Worm (Caenorhabditis elegans) whole organism, L1 larva: ENCODE results near the gene fmo-3.
A peak's percentile ranks its signal among the peaks of the same experiment; 100 is the strongest.

ENCODE experiments used
- C04F5.9 ChIP-seq: sonication (generic microtip); optimal IDR thresholded peaks from 2 replicates; lab custom pipeline; 2016; ENCODE audit warnings: missing genetic modification characterization, missing compliant biosample characterization
- F16B12.6 ChIP-seq: fragments of 150-350 bp; optimal IDR thresholded peaks from 2 replicates; lab custom pipeline; 2014; ENCODE audit warnings: missing biosample characterization, missing genetic modification characterization
- Y116A8C.19 ChIP-seq: sonication (generic microtip); optimal IDR thresholded peaks from 2 replicates; lab custom pipeline; 2016; ENCODE audit warnings: missing compliant biosample characterization, missing genetic modification characterization, borderline replicate concordance
- aha-1 ChIP-seq: fragments of 150-350 bp; optimal IDR thresholded peaks from 2 replicates; lab custom pipeline; 2014; ENCODE audit warnings: missing biosample characterization, missing genetic modification characterization
- aly-2 ChIP-seq: fragments of 150-350 bp; optimal IDR thresholded peaks from 2 replicates; lab custom pipeline; 2014; ENCODE audit warnings: missing biosample characterization, missing genetic modification characterization
- blmp-1 ChIP-seq: fragments of 150-350 bp; optimal IDR thresholded peaks from 2 replicates; lab custom pipeline; 2014; ENCODE audit warnings: missing biosample characterization, missing genetic modification characterization
- ceh-8 ChIP-seq: fragments of 200-800 bp; sonication (Bioruptor generic); optimal IDR thresholded peaks from 2 replicates; lab custom pipeline; 2018; ENCODE audit warnings: mild to moderate bottlenecking, missing genetic modification characterization, moderate library complexity, missing compliant biosample characterization
- ceh-88 ChIP-seq: fragments of 200-800 bp; sonication (Bioruptor generic); IDR thresholded peaks from 2 replicates; pipeline ENCODE4 v1.3.6; 2022; ENCODE audit warnings: missing genetic modification characterization, missing compliant biosample characterization
- efl-1 ChIP-seq, 4 experiments: fragments of 150-350 bp; optimal IDR thresholded peaks in 3 of 4; peaks in 1 of 4; 1 replicate in 1 of 4; 2 replicates in 3 of 4; lab custom pipeline; 2014; ENCODE audit warnings: missing biosample characterization in 2 of 4, missing genetic modification characterization in 2 of 4, missing genetic modification reagents in 2 of 4
- egl-27 ChIP-seq, 2 experiments: fragments of 150-350 bp in 1 of 2; sonication (generic microtip); optimal IDR thresholded peaks; 3 replicates each; lab custom pipeline; 2017 to 2018; ENCODE audit warnings: missing biosample characterization in 2 of 2, missing genetic modification characterization in 2 of 2, missing genetic modification reagents in 2 of 2
- elt-3 ChIP-seq, 6 experiments: fragments of 150-350 bp in 1 of 6; sonication (generic microtip); optimal IDR thresholded peaks; 2 replicates each; lab custom pipeline; 2017 to 2018; ENCODE audit warnings: missing biosample characterization in 6 of 6, missing genetic modification characterization in 6 of 6, inconsistent platforms in 1 of 6
- ets-5 ChIP-seq: fragments of 200-800 bp; sonication (Bioruptor generic); IDR thresholded peaks from 2 replicates; pipeline ENCODE4 v1.3.6; 2022; ENCODE audit warnings: missing genetic modification characterization, missing compliant biosample characterization
- fkh-4 ChIP-seq: sonication (generic microtip); optimal IDR thresholded peaks from 2 replicates; lab custom pipeline; 2016; ENCODE audit warnings: missing compliant biosample characterization, missing genetic modification characterization, borderline replicate concordance
- grh-1 ChIP-seq: fragments of 200-800 bp; sonication (Bioruptor generic); IDR thresholded peaks from 2 replicates; pipeline ENCODE4 v1.3.6; 2022; ENCODE audit warnings: missing genetic modification reagents, missing genetic modification characterization, missing compliant biosample characterization
- hlh-4 ChIP-seq: sonication (generic microtip); optimal IDR thresholded peaks from 2 replicates; lab custom pipeline; 2016; ENCODE audit warnings: mild to moderate bottlenecking, missing genetic modification characterization, missing compliant biosample characterization
- hpl-2 ChIP-seq: fragments of 150-350 bp; optimal IDR thresholded peaks from 2 replicates; lab custom pipeline; 2014; ENCODE audit warnings: missing biosample characterization, missing genetic modification reagents, missing genetic modification characterization
- isw-1 ChIP-seq: fragments of 200-800 bp; sonication (Bioruptor generic); IDR thresholded peaks from 2 replicates; pipeline ENCODE4 v1.3.6; 2022; ENCODE audit warnings: missing genetic modification characterization, missing compliant biosample characterization
- jun-1 ChIP-seq: fragments of 150-350 bp; optimal IDR thresholded peaks from 2 replicates; lab custom pipeline; 2014; ENCODE audit warnings: missing biosample characterization, missing genetic modification reagents, missing genetic modification characterization
- lin-14 ChIP-seq: fragments of 200-800 bp; sonication (Bioruptor generic); optimal IDR thresholded peaks from 2 replicates; lab custom pipeline; 2018; ENCODE audit warnings: mild to moderate bottlenecking, missing genetic modification characterization, moderate library complexity, missing compliant biosample characterization
- lin-35 ChIP-seq, 2 experiments: fragments of 150-350 bp; optimal IDR thresholded peaks; 2 replicates each; lab custom pipeline; 2014; ENCODE audit warnings: missing biosample characterization in 2 of 2, missing genetic modification characterization in 2 of 2, missing genetic modification reagents in 2 of 2
- lin-39 ChIP-seq: fragments of 150-350 bp; optimal IDR thresholded peaks from 2 replicates; lab custom pipeline; 2014; ENCODE audit warnings: missing biosample characterization, missing genetic modification reagents, missing genetic modification characterization
- lir-3 ChIP-seq: sonication (generic microtip); optimal IDR thresholded peaks from 2 replicates; lab custom pipeline; 2016; ENCODE audit warnings: mild to moderate bottlenecking, missing genetic modification characterization, moderate library complexity, missing compliant biosample characterization; ENCODE audit not compliant: poor library complexity
- mef-2 ChIP-seq: fragments of 150-350 bp; optimal IDR thresholded peaks from 2 replicates; lab custom pipeline; 2014; ENCODE audit warnings: missing biosample characterization, missing genetic modification characterization
- nhr-11 ChIP-seq: fragments of 150-350 bp; optimal IDR thresholded peaks from 2 replicates; lab custom pipeline; 2014; ENCODE audit warnings: missing biosample characterization, missing genetic modification characterization
- nhr-19 ChIP-seq: fragments of 200-800 bp; sonication (Bioruptor generic); conservative IDR thresholded peaks from 2 replicates; pipeline ENCODE4 v1.3.6; 2022; ENCODE audit warnings: missing genetic modification characterization, missing compliant biosample characterization
- nhr-20 ChIP-seq: sonication (generic microtip); optimal IDR thresholded peaks from 2 replicates; lab custom pipeline; 2016; ENCODE audit warnings: mild to moderate bottlenecking, missing genetic modification characterization, missing compliant biosample characterization
- nhr-237 ChIP-seq: fragments of 150-350 bp; optimal IDR thresholded peaks from 2 replicates; lab custom pipeline; 2014; ENCODE audit warnings: missing biosample characterization, missing genetic modification characterization
- nhr-76 ChIP-seq: sonication (generic microtip); optimal IDR thresholded peaks from 2 replicates; lab custom pipeline; 2017; ENCODE audit warnings: missing biosample characterization, missing genetic modification characterization
- nhr-85 ChIP-seq: sonication (generic microtip); peaks from one replicate; lab custom pipeline; 2016; ENCODE audit warnings: missing genetic modification characterization, inconsistent platforms, missing compliant biosample characterization
- pqm-1 ChIP-seq: sonication (generic microtip); optimal IDR thresholded peaks from 3 replicates; lab custom pipeline; 2017; ENCODE audit warnings: missing biosample characterization, missing genetic modification characterization
- rnt-1 ChIP-seq: sonication (generic microtip); optimal IDR thresholded peaks from 2 replicates; lab custom pipeline; 2016; ENCODE audit warnings: mild to moderate bottlenecking, missing genetic modification characterization, moderate library complexity, missing compliant biosample characterization
- skn-1 ChIP-seq: fragments of 150-350 bp; optimal IDR thresholded peaks from 2 replicates; lab custom pipeline; 2014; ENCODE audit warnings: missing biosample characterization, missing genetic modification characterization
- snpc-4 ChIP-seq: fragments of 150-350 bp; optimal IDR thresholded peaks from 2 replicates; lab custom pipeline; 2014; ENCODE audit warnings: missing biosample characterization, missing genetic modification characterization
- snu-23 ChIP-seq: sonication (generic microtip); optimal IDR thresholded peaks from 2 replicates; lab custom pipeline; 2016; ENCODE audit warnings: missing genetic modification characterization, missing compliant biosample characterization
- sup-37 ChIP-seq: fragments of 200-800 bp; sonication (Bioruptor generic); optimal IDR thresholded peaks from 2 replicates; lab custom pipeline; 2018; ENCODE audit warnings: mild to moderate bottlenecking, missing genetic modification characterization, missing compliant biosample characterization
- tbx-2 ChIP-seq: sonication (generic microtip); optimal IDR thresholded peaks from 2 replicates; lab custom pipeline; 2016; ENCODE audit warnings: missing genetic modification characterization, missing compliant biosample characterization
- tlp-1 ChIP-seq: fragments of 150-350 bp; optimal IDR thresholded peaks from 2 replicates; lab custom pipeline; 2014; ENCODE audit warnings: missing biosample characterization, missing genetic modification characterization
- unc-130 ChIP-seq: fragments of 150-350 bp; optimal IDR thresholded peaks from 2 replicates; lab custom pipeline; 2017; ENCODE audit warnings: missing biosample characterization, missing genetic modification characterization, inconsistent platforms
- unc-30 ChIP-seq: sonication (generic microtip); optimal IDR thresholded peaks from 2 replicates; lab custom pipeline; 2017; ENCODE audit warnings: missing biosample characterization, missing genetic modification characterization
- unc-62 ChIP-seq: fragments of 150-350 bp; optimal IDR thresholded peaks from 2 replicates; lab custom pipeline; 2014; ENCODE audit warnings: missing biosample characterization, missing genetic modification reagents, missing genetic modification characterization
- unc-86 ChIP-seq: sonication (generic microtip); optimal IDR thresholded peaks from 2 replicates; lab custom pipeline; 2016; ENCODE audit warnings: missing genetic modification characterization, missing compliant biosample characterization
- vab-15 ChIP-seq: sonication (generic microtip); optimal IDR thresholded peaks from 2 replicates; lab custom pipeline; 2017; ENCODE audit warnings: missing genotype, mild to moderate bottlenecking, missing genetic modification characterization, missing compliant biosample characterization
- ztf-11 ChIP-seq, 2 experiments: sonication (generic microtip); optimal IDR thresholded peaks; 2 replicates each; lab custom pipeline; 2016 to 2017; ENCODE audit warnings: missing genetic modification characterization in 2 of 2, missing biosample characterization in 1 of 2, missing compliant biosample characterization in 1 of 2
- ztf-4 ChIP-seq: fragments of 150-350 bp; optimal IDR thresholded peaks from 2 replicates; lab custom pipeline; 2014; ENCODE audit warnings: missing biosample characterization, missing genetic modification characterization

fmo-3 gene

ce11 chrIII:10736322-10736985, 42.0 kb downstream of the fmo-3 start:
- TF ChIP-seq ztf-4 (tag; lab: Kevin White, UChicago) = no peak
- peak; percentile 47 for TF ChIP-seq lin-14 (GFP tag; lab: Kevin White, UChicago)
- no peak for TF ChIP-seq ceh-8
- no peak for TF ChIP-seq hpl-2 (GFP tag; lab: Kevin White, UChicago)
- TF ChIP-seq nhr-237 (tag; lab: Kevin White, UChicago) = no peak
- TF ChIP-seq efl-1 (optimal IDR thresholded peaks at IDR 0.05; lab: Kevin White, UChicago) = peak; percentile 11 to 35
- peak in 1 of 2 experiments; percentile 33 for TF ChIP-seq efl-1 (GFP tag; optimal IDR thresholded peaks at IDR 0.05 in 1 of 2; lab: Kevin White, UChicago)
- peak; percentile 76 for TF ChIP-seq blmp-1
- peak in 1 of 2 experiments; percentile 26 for TF ChIP-seq lin-35 (GFP tag; optimal IDR thresholded peaks at IDR 0.05; lab: Kevin White, UChicago)
- no peak for TF ChIP-seq tlp-1 (tag; lab: Kevin White, UChicago)
- TF ChIP-seq jun-1 = no peak
- TF ChIP-seq egl-27 (tag; optimal IDR thresholded peaks at IDR 0.05; lab: Kevin White, UChicago) = no peak
- no peak for TF ChIP-seq ztf-11 (tag; optimal IDR thresholded peaks at IDR 0.05; lab: Kevin White, UChicago)
- peak; percentile 35 for TF ChIP-seq nhr-85 (tag; lab: Kevin White, UChicago)
- TF ChIP-seq unc-86 = no peak
- 0 out of 2 replicates have a peak, but pooled peaks have one; percentile 31 for TF ChIP-seq grh-1 (GFP tag; lab: Robert Waterston, UW)
- peak in 1 of 6 experiments; percentile 4 for TF ChIP-seq elt-3 (tag; optimal IDR thresholded peaks at IDR 0.05; lab: Kevin White, UChicago)
- no peak for TF ChIP-seq snu-23 (GFP tag; lab: Kevin White, UChicago)

DNA sequence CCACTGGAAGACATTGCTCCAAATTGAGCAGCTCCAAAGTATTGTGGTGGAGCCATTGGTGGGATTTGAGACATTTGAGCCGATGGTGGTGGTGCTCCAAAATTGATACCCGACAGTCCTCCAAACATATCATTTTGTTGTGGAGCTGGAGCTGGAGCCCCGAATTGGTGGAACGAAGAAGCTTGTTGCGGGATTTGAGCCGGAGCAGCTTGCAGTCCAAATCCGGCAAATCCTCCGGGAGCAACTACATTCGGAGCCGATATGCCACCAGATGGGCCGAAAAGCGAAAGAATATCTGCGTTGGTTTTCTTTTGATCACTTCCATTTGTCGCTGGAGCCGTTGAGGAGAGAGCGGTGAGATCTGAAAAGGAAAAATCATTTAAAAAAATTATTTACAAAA, 43.6 kb downstream of the fmo-3 start:
- TF ChIP-seq tlp-1 (tag; lab: Kevin White, UChicago) (no peak), efl-1 (optimal IDR thresholded peaks at IDR 0.05; lab: Kevin White, UChicago) (no peak), efl-1 (GFP tag; optimal IDR thresholded peaks at IDR 0.05 in 1 of 2; lab: Kevin White, UChicago) (peak in 1 of 2 experiments; percentile 25)

- no peak for TF ChIP-seq snpc-4 (tag; lab: Kevin White, UChicago)
- TF ChIP-seq efl-1 (optimal IDR thresholded peaks at IDR 0.05; lab: Kevin White, UChicago) = no peak
- peak in 1 of 2 experiments; percentile 89 for TF ChIP-seq efl-1 (GFP tag; optimal IDR thresholded peaks at IDR 0.05 in 1 of 2; lab: Kevin White, UChicago)
- TF ChIP-seq ets-5 (GFP tag; lab: Robert Waterston, UW) = no peak
Measured at ce11 chrIII:10739455-10739854, 45.0 kb downstream of the fmo-3 start, which contains the start of gene smap-1. TSS of gene smap-1 (minus strand) at chrIII:10739792.

ce11 chrIII:10739902-10740301, 45.4 kb downstream of the fmo-3 start:
- TF ChIP-seq ets-5 (GFP tag; lab: Robert Waterston, UW) (no peak), tbx-2 (peak; percentile 57), ceh-88 (no peak), aha-1 (tag; lab: Kevin White, UChicago) (no peak), skn-1 (tag; lab: Kevin White, UChicago) (peak; percentile 8), rnt-1 (tag; lab: Kevin White, UChicago) (peak; percentile 55), nhr-85 (tag; lab: Kevin White, UChicago) (peak; percentile 70), lir-3 (tag; lab: Kevin White, UChicago) (no peak), vab-15 (tag; lab: Kevin White, UChicago) (no peak), jun-1 (peak; percentile 4), unc-62 (GFP tag; lab: Kevin White, UChicago) (no peak), lin-39 (tag; lab: Kevin White, UChicago) (no peak), F16B12.6 (tag; lab: Kevin White, UChicago) (peak; percentile 88), Y116A8C.19 (tag; lab: Kevin White, UChicago) (no peak), nhr-19 (no peak), sup-37 (GFP tag; lab: Kevin White, UChicago) (no peak), nhr-76 (tag; lab: Kevin White, UChicago) (no peak), unc-30 (tag; lab: Kevin White, UChicago) (no peak), snu-23 (GFP tag; lab: Kevin White, UChicago) (peak; percentile 71), nhr-11 (tag; lab: Kevin White, UChicago) (no peak), mef-2 (no peak), pqm-1 (tag; lab: Kevin White, UChicago) (no peak), unc-86 (peak; percentile 52), nhr-20 (tag; lab: Kevin White, UChicago) (peak; percentile 47), fkh-4 (no peak), unc-130 (no peak), lin-14 (GFP tag; lab: Kevin White, UChicago) (peak; percentile 66), hlh-4 (no peak), isw-1 (no peak; the same call in 1 of the 2 replicates), C04F5.9 (no peak), aly-2 (tag; lab: Kevin White, UChicago) (no peak)
